Fruit fly (Drosophila melanogaster): ENCODE data around the gene r-cup.
A peak's percentile ranks its signal among the peaks of the same experiment; 100 is the strongest.

DNA sequence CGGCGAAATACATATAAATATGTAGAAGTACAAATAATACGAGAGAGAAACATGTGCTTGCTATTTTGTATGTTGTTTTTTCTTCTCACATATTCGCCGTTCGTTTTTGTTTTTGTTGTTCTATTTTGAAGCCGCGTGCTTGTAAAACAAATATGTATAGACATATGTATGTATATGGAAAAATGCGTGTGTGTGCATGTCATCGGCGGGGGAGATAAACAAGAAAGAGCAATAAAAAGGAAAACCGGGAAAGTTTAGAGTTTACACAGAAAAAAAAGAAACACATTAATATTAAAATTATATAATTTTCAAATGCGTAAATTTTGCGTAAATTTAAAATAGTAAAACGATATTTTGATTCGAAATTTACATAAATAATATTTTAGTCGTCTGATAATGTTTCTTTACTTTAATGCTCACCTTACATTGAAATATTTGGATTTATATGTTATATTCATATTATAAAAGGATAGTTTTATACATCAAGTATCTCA lies 19.8 kb upstream of the r-cup start:
- TF ChIP-seq CG32121 (GFP tag; IDR thresholded peaks at IDR 0.05) (peak; percentile 41), CG15710 (tag; optimal IDR thresholded peaks at IDR 0.05) (peak; percentile 18), CG8159 (tag; optimal IDR thresholded peaks at IDR 0.05) (peak; percentile 56), Pif1B (GFP tag; optimal IDR thresholded peaks at IDR 0.05) (peak; percentile 31), CG17806 (tag; optimal IDR thresholded peaks at IDR 0.05) (peak; percentile 37), EcR (GFP tag; optimal IDR thresholded peaks at IDR 0.05) (peak; percentile 46), gl (tag; optimal IDR thresholded peaks at IDR 0.05) (peak; percentile 76), CG9948 (tag; optimal IDR thresholded peaks at IDR 0.05) (no peak), CG4496 (GFP tag; IDR thresholded peaks at IDR 0.05) (peak; percentile 28; the same call in 1 of the 3 replicates)

All from whole organism, pupa.